Fruit fly (Drosophila melanogaster) whole organism, embryonic: ENCODE results near the gene Elal.
A peak's percentile ranks its signal among the peaks of the same experiment; 100 is the strongest.

Source experiments
- Bdp1 ChIP-seq: fragments of 200-800 bp; sonication (Bioruptor generic); optimal IDR thresholded peaks from 3 replicates; lab custom pipeline; 2016; ENCODE audit warnings: missing biosample characterization, missing genetic modification characterization
- CG12236 ChIP-seq: fragments of 200-800 bp; sonication (Bioruptor generic); optimal IDR thresholded peaks from 2 replicates; lab custom pipeline; 2016; ENCODE audit warnings: missing biosample characterization, missing genetic modification characterization
- CG12769 ChIP-seq: fragments of 200-800 bp; sonication (Bioruptor generic); optimal IDR thresholded peaks from 2 replicates; lab custom pipeline; 2019; ENCODE audit warnings: missing biosample characterization, mild to moderate bottlenecking, missing genetic modification characterization, moderate library complexity
- CG1602 ChIP-seq: fragments of 200-800 bp; sonication (Bioruptor generic); optimal IDR thresholded peaks from 3 replicates; lab custom pipeline; 2016; ENCODE audit warnings: missing biosample characterization, missing genetic modification characterization
- CG16813 ChIP-seq: fragments of 200-800 bp; sonication (Bioruptor generic); IDR thresholded peaks from 3 replicates; pipeline ENCODE4 v1.3.6; 2022; ENCODE audit warnings: missing biosample characterization, missing genetic modification characterization; ENCODE audit not compliant: partially characterized antibody
- CG18619 ChIP-seq: fragments of 200-800 bp; sonication (Bioruptor generic); optimal IDR thresholded peaks from 3 replicates; lab custom pipeline; 2017; ENCODE audit warnings: missing biosample characterization, mild to moderate bottlenecking, missing genetic modification characterization
- CG6791 ChIP-seq: fragments of 200-800 bp; sonication (Bioruptor generic); IDR thresholded peaks from 3 replicates; pipeline ENCODE4 v1.3.6; 2022; ENCODE audit warnings: missing biosample characterization, missing genetic modification characterization; ENCODE audit not compliant: partially characterized antibody
- Chrac-16 ChIP-seq: fragments of 200-800 bp; sonication (Bioruptor generic); optimal IDR thresholded peaks from 3 replicates; lab custom pipeline; 2016; ENCODE audit warnings: missing biosample characterization, missing genetic modification characterization
- Fer3 ChIP-seq: fragments of 200-800 bp; sonication (Bioruptor generic); optimal IDR thresholded peaks from 2 replicates; lab custom pipeline; 2018; ENCODE audit warnings: missing biosample characterization, mild to moderate bottlenecking, missing genetic modification characterization, moderate library complexity
- Nf-YA ChIP-seq: fragments of 200-800 bp; sonication (Bioruptor generic); IDR thresholded peaks from 2 replicates; pipeline ENCODE4 v1.3.6; 2022; ENCODE audit warnings: missing biosample characterization, missing genetic modification characterization
- Opbp ChIP-seq: fragments of 200-800 bp; sonication (Bioruptor generic); IDR thresholded peaks from 3 replicates; pipeline ENCODE4 v1.3.6; 2022; ENCODE audit warnings: missing biosample characterization, missing genetic modification characterization; ENCODE audit not compliant: partially characterized antibody
- Rfx ChIP-seq: fragments of 200-800 bp; sonication (Bioruptor generic); IDR thresholded peaks from 2 replicates; pipeline ENCODE4 v1.3.6; 2022; ENCODE audit warnings: missing biosample characterization, missing genetic modification characterization
- Scr ChIP-seq: fragments of 200-800 bp; sonication (Bioruptor generic); IDR thresholded peaks from 2 replicates; pipeline ENCODE4 v1.3.6; 2022; ENCODE audit warnings: missing biosample characterization, missing genetic modification characterization; ENCODE audit not compliant: partially characterized antibody
- amos ChIP-seq: fragments of 200-800 bp; sonication (Bioruptor generic); IDR thresholded peaks from 2 replicates; pipeline ENCODE4 v1.3.6; 2022; ENCODE audit warnings: missing biosample characterization, missing genetic modification characterization; ENCODE audit not compliant: partially characterized antibody
- crp ChIP-seq, 2 experiments: fragments of 200-800 bp; sonication (Bioruptor generic); optimal IDR thresholded peaks; 2 replicates in 1 of 2; 3 replicates in 1 of 2; lab custom pipeline; 2017; ENCODE audit warnings: missing biosample characterization in 2 of 2, missing genetic modification characterization in 2 of 2, mild to moderate bottlenecking in 1 of 2, moderate library complexity in 1 of 2
- gsb ChIP-seq: fragments of 200-800 bp; sonication (Bioruptor generic); IDR thresholded peaks from 2 replicates; pipeline ENCODE4 v1.3.6; 2022; ENCODE audit warnings: missing biosample characterization, missing genetic modification characterization
- hkb ChIP-seq, 2 experiments: fragments of 200-800 bp in 1 of 2; fragments of >200 bp in 1 of 2; sonication (Bioruptor generic) in 1 of 2; IDR thresholded peaks in 1 of 2; optimal IDR thresholded peaks in 1 of 2; 2 replicates each; pipeline versions ENCODE4 v1.3.6 to Lab custom; 2017 to 2022; ENCODE audit warnings: missing biosample characterization in 1 of 2, missing genetic modification characterization in 1 of 2
- tap ChIP-seq: fragments of 200-800 bp; optimal IDR thresholded peaks from 3 replicates; lab custom pipeline; 2019; ENCODE audit warnings: missing biosample characterization, mild to moderate bottlenecking, missing genetic modification characterization, moderate library complexity
- toy ChIP-seq: fragments of 200-800 bp; sonication (Bioruptor generic); IDR thresholded peaks from 2 replicates; pipeline ENCODE4 v1.3.6; 2022; ENCODE audit warnings: missing biosample characterization, missing genetic modification characterization
- wek ChIP-seq: fragments of 200-800 bp; sonication (Bioruptor generic); optimal IDR thresholded peaks from 3 replicates; lab custom pipeline; 2018; ENCODE audit warnings: missing biosample characterization, mild to moderate bottlenecking, missing genetic modification characterization, moderate library complexity

Gene Elal

dm6 chr3R:24914864-24915263, 49.7 kb downstream of the Elal start:
- peak; percentile 51; the same call in 2 of the 3 replicates for TF ChIP-seq CG16813 (GFP tag; lab: Robert Waterston, UW)
- TF ChIP-seq Fer3 (tag; lab: Kevin White, UChicago) = no peak
- TF ChIP-seq CG12236 (GFP tag; lab: Kevin White, UChicago) = no peak
- TF ChIP-seq Chrac-16 (GFP tag; lab: Kevin White, UChicago) = no peak
- TF ChIP-seq Rfx (GFP tag; lab: Robert Waterston, UW) = no peak
- TF ChIP-seq crp (GFP tag; optimal IDR thresholded peaks at IDR 0.05; lab: Kevin White, UChicago) = no peak
- TF ChIP-seq CG1602 (GFP tag; lab: Kevin White, UChicago) = no peak
- no peak for TF ChIP-seq hkb (optimal IDR thresholded peaks at IDR 0.05; lab: Kevin White, UChicago)
- no peak for TF ChIP-seq hkb (GFP tag; IDR thresholded peaks at IDR 0.05; lab: Robert Waterston, UW)
- TF ChIP-seq Bdp1 (GFP tag; lab: Kevin White, UChicago) = peak; percentile 89
- TF ChIP-seq Scr (GFP tag; lab: Robert Waterston, UW) = 0 out of 2 replicates have a peak, but pooled peaks have one; percentile 13
- TF ChIP-seq wek (GFP tag; lab: Kevin White, UChicago) = no peak
- no peak for TF ChIP-seq toy
- 0 out of 3 replicates have a peak, but pooled peaks have one; percentile 34 for TF ChIP-seq Opbp (GFP tag; lab: Robert Waterston, UW)
- no peak for TF ChIP-seq gsb (GFP tag; lab: Robert Waterston, UW)
- TF ChIP-seq CG12769 = no peak
- TF ChIP-seq CG18619 (GFP tag; lab: Kevin White, UChicago) = no peak
- peak; percentile 7; the same call in 1 of the 3 replicates for TF ChIP-seq CG6791 (GFP tag; lab: Robert Waterston, UW)
- TF ChIP-seq Nf-YA = no peak
- TF ChIP-seq amos (GFP tag; lab: Robert Waterston, UW) = peak; percentile 54; the same call in 1 of the 2 replicates
- TF ChIP-seq tap = no peak
- TF ChIP-seq, all 482 proteins: peak for 6
